Fruit fly (Drosophila melanogaster) whole organism, embryonic: ENCODE measurements around the gene Chd64.

Experiments used
- CG4617 ChIP-seq: fragments of 200-800 bp; sonication (Bioruptor generic); optimal IDR thresholded peaks from 3 replicates; lab custom pipeline; 2016; ENCODE audit warnings: missing biosample characterization, missing genetic modification characterization, borderline replicate concordance
- repo ChIP-seq: fragments of 200-800 bp; sonication (Bioruptor generic); optimal IDR thresholded peaks from 2 replicates; lab custom pipeline; 2016; ENCODE audit warnings: missing biosample characterization, missing genetic modification characterization

dm6 chr3L:4115107-4115506 is 7.1 kb downstream of the Chd64 start:
- TF ChIP-seq CG4617 (GFP tag; lab: Kevin White, UChicago) = no peak
- TF ChIP-seq repo (GFP tag; lab: Kevin White, UChicago) = no peak
